Worm (Caenorhabditis elegans): ENCODE results near the gene F38B2.6.

F38B2.6 gene

DNA sequence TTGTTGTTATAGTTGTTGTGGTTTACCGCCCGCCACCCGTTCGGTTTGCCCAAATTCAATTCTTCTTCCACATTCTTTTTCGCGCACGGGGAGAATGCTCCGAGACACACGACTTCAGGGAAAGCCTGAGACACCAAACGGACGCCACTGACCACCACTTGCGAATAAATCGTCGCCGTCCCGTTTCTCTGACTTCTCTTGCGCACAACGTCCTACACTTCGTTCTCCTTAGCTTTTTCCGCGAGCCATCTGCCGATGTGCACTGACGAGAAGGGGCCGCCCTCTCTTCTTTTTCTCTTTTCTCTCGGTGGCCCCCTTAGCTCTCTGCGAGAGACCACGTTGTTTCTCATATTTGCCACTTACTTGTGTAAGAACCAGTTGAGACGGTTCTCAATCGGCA is 24.0 kb downstream of the F38B2.6 start, which contains the start of gene C03A3.1:
C03A3.1 (plus strand) TSS at position 291 of the 400 bp plus-strand sequence.
- TF ChIP-seq lin-39 (tag; optimal IDR thresholded peaks at IDR 0.05): no peak
- peak; percentile 60 for TF ChIP-seq lin-11 (tag; optimal IDR thresholded peaks at IDR 0.05)
- TF ChIP-seq C34F6.9 (tag; optimal IDR thresholded peaks at IDR 0.05): peak; percentile 26
- TF ChIP-seq unc-55 (GFP tag; optimal IDR thresholded peaks at IDR 0.05): peak; percentile 42
- TF ChIP-seq nhr-129 (tag; optimal IDR thresholded peaks at IDR 0.05): peak; percentile 16
- peak; percentile 23 for TF ChIP-seq zag-1 (tag; optimal IDR thresholded peaks at IDR 0.05)
- no peak for TF ChIP-seq ZK546.5 (tag; optimal IDR thresholded peaks at IDR 0.05)
- TF ChIP-seq egl-27 (tag; optimal IDR thresholded peaks at IDR 0.05): no peak
- TF ChIP-seq F13H6.1 (tag; optimal IDR thresholded peaks at IDR 0.05): peak; percentile 33

DNA sequence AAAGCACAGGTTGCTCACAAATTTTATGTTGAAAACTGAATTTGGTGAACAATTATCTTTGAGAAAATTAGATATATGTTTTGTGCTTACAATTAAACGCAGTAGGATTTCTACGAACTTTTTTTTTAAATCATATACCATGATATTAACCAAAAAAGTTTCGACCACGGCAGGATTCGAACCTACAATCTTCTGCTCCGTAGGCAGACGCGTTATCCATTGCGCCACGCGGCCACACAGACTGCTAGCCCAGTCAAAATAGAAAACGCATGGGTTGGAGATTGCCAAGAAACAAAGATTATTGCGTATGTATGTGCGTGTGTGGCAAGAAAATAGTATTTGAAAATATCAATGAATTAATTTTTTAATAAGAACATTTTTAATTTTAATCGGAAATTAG is 28.6 kb downstream of the F38B2.6 start:
- TF ChIP-seq sma-3 (GFP tag; optimal IDR thresholded peaks at IDR 0.05) (peak; percentile 44), nhr-21 (tag; optimal IDR thresholded peaks at IDR 0.05) (peak; percentile 62), ZK546.5 (tag; optimal IDR thresholded peaks at IDR 0.05) (no peak), alr-1 (tag; optimal IDR thresholded peaks at IDR 0.05) (no peak), C34F6.9 (tag; optimal IDR thresholded peaks at IDR 0.05) (peak; percentile 50), F13H6.1 (tag; optimal IDR thresholded peaks at IDR 0.05) (peak; percentile 58), sma-9 (GFP tag; optimal IDR thresholded peaks at IDR 0.05) (peak; percentile 56), sma-9 (tag; optimal IDR thresholded peaks at IDR 0.05) (no peak), fos-1 (tag; optimal IDR thresholded peaks at IDR 0.05) (peak; percentile 21), R02D3.7 (tag; optimal IDR thresholded peaks at IDR 0.05) (no peak), lsy-2 (tag; optimal IDR thresholded peaks at IDR 0.05) (peak; percentile 0 to 37), unc-55 (GFP tag; optimal IDR thresholded peaks at IDR 0.05) (peak; percentile 46), crh-2 (tag; optimal IDR thresholded peaks at IDR 0.05) (peak; percentile 47), elt-3 (tag; optimal IDR thresholded peaks at IDR 0.05) (no peak), lin-13 (GFP tag; optimal IDR thresholded peaks at IDR 0.05) (peak; percentile 45), gmeb-1 (tag; optimal IDR thresholded peaks at IDR 0.05) (peak; percentile 45), nhr-129 (tag; optimal IDR thresholded peaks at IDR 0.05) (peak; percentile 47)

DNA sequence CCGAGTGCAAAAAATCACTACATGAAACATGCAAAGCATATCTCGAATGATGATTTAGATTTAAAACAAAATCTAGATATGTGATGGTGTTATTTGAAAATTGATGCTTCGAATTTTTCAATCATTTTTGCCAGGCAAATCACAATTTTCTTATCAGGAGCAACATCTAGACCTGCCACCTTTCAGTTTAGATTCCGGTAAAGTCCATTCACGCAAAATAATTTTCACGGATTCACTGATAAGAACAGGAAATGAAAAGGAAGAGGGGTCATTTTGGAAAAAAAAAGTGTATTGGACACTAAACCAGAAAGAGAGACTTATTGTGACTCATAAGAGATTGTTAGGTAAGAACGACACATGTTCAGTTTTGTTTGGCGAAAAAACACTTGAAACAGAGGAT is 29.1 kb downstream of the F38B2.6 start:
- TF ChIP-seq fos-1 (tag; optimal IDR thresholded peaks at IDR 0.05) (peak; percentile 88), nhr-21 (tag; optimal IDR thresholded peaks at IDR 0.05) (no peak)

DNA sequence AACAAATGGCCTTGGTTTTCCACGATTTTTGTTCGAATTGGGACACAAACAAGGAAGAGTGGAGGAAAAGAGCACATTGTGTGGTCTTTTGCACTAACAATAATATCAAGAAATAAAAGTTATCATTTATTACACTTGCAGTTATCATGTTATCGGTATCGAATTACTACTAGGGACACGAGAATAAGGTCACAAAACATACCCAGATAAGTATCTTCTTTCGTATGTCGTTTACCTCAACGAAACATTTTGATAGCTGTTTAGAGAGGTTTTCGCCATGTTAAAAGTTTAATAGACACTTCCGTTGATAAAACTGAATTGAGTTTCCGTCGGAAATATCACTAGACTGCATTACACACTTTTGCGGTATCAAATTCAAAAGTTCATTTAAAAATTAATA is 30.1 kb downstream of the F38B2.6 start:
- peak; percentile 62 for TF ChIP-seq fos-1 (tag; optimal IDR thresholded peaks at IDR 0.05)
- no peak for TF ChIP-seq ceh-16 (tag; optimal IDR thresholded peaks at IDR 0.05)

DNA sequence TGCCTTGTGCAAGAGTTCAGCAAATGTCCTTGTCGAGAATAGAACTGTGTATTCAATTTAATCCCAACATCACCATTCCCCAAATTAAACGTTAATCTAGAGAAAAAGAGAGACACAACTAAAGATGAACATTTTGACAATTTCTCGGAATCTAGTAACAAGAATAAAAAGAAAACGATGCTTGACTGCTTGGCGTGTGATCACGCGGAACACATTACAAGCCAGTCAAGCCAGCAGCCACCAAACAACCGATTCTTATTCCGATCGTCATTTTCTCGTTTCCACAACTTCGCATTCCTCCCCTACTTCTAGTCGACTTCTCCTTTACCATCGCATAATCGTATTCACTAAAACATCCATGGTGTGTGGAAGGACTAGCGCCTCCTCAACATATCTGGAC is 31.7 kb downstream of the F38B2.6 start:
- no peak for TF ChIP-seq crh-2 (tag; optimal IDR thresholded peaks at IDR 0.05)
- TF ChIP-seq fos-1 (tag; optimal IDR thresholded peaks at IDR 0.05): no peak
- no peak for TF ChIP-seq snpc-4 (tag; optimal IDR thresholded peaks at IDR 0.05)
- TF ChIP-seq elt-1 (tag; optimal IDR thresholded peaks at IDR 0.05): no peak

DNA sequence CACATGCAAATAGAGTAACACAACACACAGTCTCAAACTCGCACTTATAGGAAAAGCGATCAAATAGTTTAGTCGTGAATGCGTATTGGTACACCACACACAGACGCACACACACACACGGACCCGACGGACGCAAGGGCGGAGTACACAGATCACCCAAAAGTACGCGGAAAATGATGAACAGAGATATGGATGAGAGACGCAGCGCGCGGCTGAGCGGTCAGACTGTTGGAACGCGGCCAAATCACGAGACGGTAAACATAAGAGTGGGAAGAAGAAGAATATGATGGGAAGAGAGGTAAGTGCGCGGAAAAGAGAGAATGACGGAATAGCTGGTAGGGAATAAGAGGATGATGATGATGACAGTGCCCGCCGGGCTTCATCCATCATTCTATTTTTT is 33.0 kb downstream of the F38B2.6 start:
- TF ChIP-seq nhr-21 (tag; optimal IDR thresholded peaks at IDR 0.05) (peak; percentile 76), nhr-129 (tag; optimal IDR thresholded peaks at IDR 0.05) (no peak), nhr-10 (tag; optimal IDR thresholded peaks at IDR 0.05) (no peak), peb-1 (tag; optimal IDR thresholded peaks at IDR 0.05) (no peak), skn-1 (tag; optimal IDR thresholded peaks at IDR 0.05) (no peak), aly-2 (tag; optimal IDR thresholded peaks at IDR 0.05) (no peak), sem-4 (tag; optimal IDR thresholded peaks at IDR 0.05) (peak; percentile 31), sma-9 (GFP tag; optimal IDR thresholded peaks at IDR 0.05) (peak; percentile 31), sma-9 (tag; optimal IDR thresholded peaks at IDR 0.05) (no peak), mdl-1 (tag; optimal IDR thresholded peaks at IDR 0.05) (peak in 1 of 2 experiments; percentile 30), gmeb-1 (tag; optimal IDR thresholded peaks at IDR 0.05) (no peak), snpc-4 (tag; optimal IDR thresholded peaks at IDR 0.05) (no peak), Y55F3AM.14 (GFP tag; optimal IDR thresholded peaks at IDR 0.05) (peak; percentile 19), fos-1 (tag; optimal IDR thresholded peaks at IDR 0.05) (peak; percentile 11), unc-55 (GFP tag; optimal IDR thresholded peaks at IDR 0.05) (no peak), alr-1 (tag; optimal IDR thresholded peaks at IDR 0.05) (no peak), ZK546.5 (tag; optimal IDR thresholded peaks at IDR 0.05) (no peak), F13H6.1 (tag; optimal IDR thresholded peaks at IDR 0.05) (peak; percentile 23), blmp-1 (tag; optimal IDR thresholded peaks at IDR 0.05; ENCODE audit: insufficient read depth) (no peak), lin-39 (tag; optimal IDR thresholded peaks at IDR 0.05) (no peak), mbf-1 (tag; optimal IDR thresholded peaks at IDR 0.05) (no peak), sma-3 (GFP tag; optimal IDR thresholded peaks at IDR 0.05) (peak; percentile 57), egl-27 (tag; optimal IDR thresholded peaks at IDR 0.05) (no peak), lsy-2 (tag; optimal IDR thresholded peaks at IDR 0.05) (peak in 1 of 2 experiments; percentile 5), unc-39 (tag; optimal IDR thresholded peaks at IDR 0.05) (no peak), nhr-25 (tag; optimal IDR thresholded peaks at IDR 0.05) (peak; percentile 50), R02D3.7 (tag; optimal IDR thresholded peaks at IDR 0.05) (no peak)

Data from whole organism, L2 larva.